Fruit fly (Drosophila melanogaster) whole organism: Measurements from ENCODE around the gene RhoGAPp190.

Source experiments
- CG8478 ChIP-seq: fragments of >200 bp; optimal IDR thresholded peaks from 2 replicates; lab custom pipeline; 2018; ENCODE audit warnings: inconsistent platforms
- EcR ChIP-seq, 2 experiments: fragments of >200 bp; optimal IDR thresholded peaks; 2 replicates each; lab custom pipeline; 2017; ENCODE audit warnings: missing biosample characterization in 2 of 2, missing genetic modification characterization in 2 of 2, missing genetic modification reagents in 2 of 2
- pan ChIP-seq: fragments of >200 bp; optimal IDR thresholded peaks from 2 replicates; lab custom pipeline; 2017
- psq ChIP-seq: fragments of >200 bp; optimal IDR thresholded peaks from 2 replicates; lab custom pipeline; 2017
- usp ChIP-seq: fragments of >200 bp; optimal IDR thresholded peaks from 2 replicates; lab custom pipeline; 2017; ENCODE audit warnings: missing biosample characterization, missing genetic modification characterization, mixed read lengths

DNA sequence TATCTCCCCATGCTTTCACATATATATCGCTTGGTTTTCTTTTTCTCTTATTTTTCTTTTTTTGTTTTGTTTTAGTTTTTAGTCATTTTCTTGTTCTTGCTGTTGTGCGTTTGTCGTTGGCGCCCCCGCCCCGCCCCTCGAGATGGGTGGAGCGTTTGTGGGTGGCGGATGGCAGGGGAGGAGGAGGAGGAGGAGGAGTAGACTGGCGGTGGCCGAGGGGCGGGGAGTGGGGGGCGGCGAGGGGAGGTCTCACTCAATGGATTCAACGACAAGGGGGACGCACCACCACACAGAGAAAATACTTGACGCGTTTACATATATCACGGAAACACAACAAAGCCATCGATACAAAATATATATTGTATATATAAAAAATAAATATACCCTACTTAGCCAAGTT is 11.5 kb downstream of the RhoGAPp190 start:
- TF ChIP-seq pan (lab: Kevin White, UChicago) (no peak), psq (lab: Kevin White, UChicago) (no peak), EcR (GFP tag; optimal IDR thresholded peaks at IDR 0.05; lab: Kevin White, UChicago) (no peak), usp (GFP tag; lab: Kevin White, UChicago) (no peak), CG8478 (lab: Kevin White, UChicago) (no peak)
